Worm (Caenorhabditis elegans): ENCODE results near the gene F47B10.5.

Gene F47B10.5

DNA sequence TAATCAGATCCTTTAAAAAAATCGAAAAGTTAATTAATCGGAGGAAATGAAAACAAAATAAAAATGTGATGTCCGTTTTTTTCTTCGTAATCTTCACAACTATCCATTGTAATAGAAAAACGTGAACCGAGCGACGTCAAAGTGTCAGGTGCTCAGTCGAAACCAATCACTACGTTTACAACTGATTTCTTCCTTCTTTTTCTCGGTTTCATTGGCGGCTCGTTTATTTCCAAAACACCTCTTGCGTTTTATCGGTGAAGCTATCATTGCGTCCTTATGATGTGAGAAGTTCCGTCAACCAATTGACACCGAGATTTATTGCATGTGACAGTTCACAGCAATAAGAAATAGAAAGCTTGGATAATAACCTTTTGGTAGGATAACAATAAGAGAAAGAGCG is 37.1 kb downstream of the F47B10.5 start:
- TF ChIP-seq egl-5 (tag; optimal IDR thresholded peaks at IDR 0.05) (peak; percentile 69), hmg-11 (tag; optimal IDR thresholded peaks at IDR 0.05) (no peak), ceh-82 (tag; optimal IDR thresholded peaks at IDR 0.05) (no peak), lin-39 (tag; optimal IDR thresholded peaks at IDR 0.05) (peak; percentile 48), nhr-25 (tag; optimal IDR thresholded peaks at IDR 0.05) (no peak), nhr-23 (tag; optimal IDR thresholded peaks at IDR 0.05) (no peak), eor-1 (tag; optimal IDR thresholded peaks at IDR 0.05) (no peak), nhr-43 (tag; optimal IDR thresholded peaks at IDR 0.05; ENCODE audit: poor library complexity, severe bottlenecking) (no peak), mdl-1 (tag; optimal IDR thresholded peaks at IDR 0.05) (no peak), fkh-10 (GFP tag; optimal IDR thresholded peaks at IDR 0.05) (no peak), sea-2 (GFP tag; optimal IDR thresholded peaks at IDR 0.05) (no peak), ama-1 (optimal IDR thresholded peaks at IDR 0.05) (no peak), lsy-12 (tag; optimal IDR thresholded peaks at IDR 0.05) (no peak), daf-12 (tag; optimal IDR thresholded peaks at IDR 0.05) (no peak), mml-1 (tag; optimal IDR thresholded peaks at IDR 0.05) (no peak), nhr-28 (tag; optimal IDR thresholded peaks at IDR 0.05) (no peak), ceh-9 (tag; optimal IDR thresholded peaks at IDR 0.05) (no peak), nfya-1 (tag; optimal IDR thresholded peaks at IDR 0.05; ENCODE audit: insufficient read depth) (peak; percentile 83), jun-1 (tag; optimal IDR thresholded peaks at IDR 0.05) (no peak)

DNA sequence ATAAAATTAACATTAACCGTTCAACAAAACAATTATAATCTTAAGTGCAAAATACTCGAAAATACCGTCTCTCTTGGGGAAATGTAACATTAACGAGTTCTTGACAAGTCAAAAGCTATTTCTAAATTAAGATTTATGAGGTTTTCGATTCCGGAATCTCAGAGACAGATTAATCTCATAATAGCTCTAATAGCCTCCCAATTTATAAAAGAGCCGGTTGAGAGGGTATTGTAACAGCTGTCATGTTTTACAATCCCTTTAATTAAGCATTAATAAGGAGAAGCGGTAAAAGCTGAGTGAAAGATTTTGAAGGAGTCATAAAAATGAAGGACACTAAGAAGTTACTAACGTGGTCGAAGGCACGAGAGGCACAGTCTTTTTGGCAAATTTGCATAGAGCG is 38.6 kb downstream of the F47B10.5 start:
- TF ChIP-seq unc-62 (GFP tag; optimal IDR thresholded peaks at IDR 0.05) (no peak), tbx-2 (tag; optimal IDR thresholded peaks at IDR 0.05) (no peak), nhr-25 (tag; optimal IDR thresholded peaks at IDR 0.05) (no peak), ztf-4 (tag; optimal IDR thresholded peaks at IDR 0.05) (no peak), R02D3.7 (tag; optimal IDR thresholded peaks at IDR 0.05) (no peak), ceh-16 (tag; optimal IDR thresholded peaks at IDR 0.05) (no peak), nhr-237 (tag; optimal IDR thresholded peaks at IDR 0.05) (no peak), nhr-76 (tag; optimal IDR thresholded peaks at IDR 0.05) (no peak), snpc-4 (tag; optimal IDR thresholded peaks at IDR 0.05) (no peak), nhr-67 (tag; optimal IDR thresholded peaks at IDR 0.05) (no peak), nhr-77 (tag; optimal IDR thresholded peaks at IDR 0.05) (no peak), jun-1 (tag; optimal IDR thresholded peaks at IDR 0.05) (no peak), nhr-43 (tag; optimal IDR thresholded peaks at IDR 0.05; ENCODE audit: poor library complexity, severe bottlenecking) (no peak), ZK546.5 (tag; optimal IDR thresholded peaks at IDR 0.05) (no peak), lin-39 (tag; optimal IDR thresholded peaks at IDR 0.05) (no peak), zag-1 (tag; optimal IDR thresholded peaks at IDR 0.05) (no peak), lin-15B (tag; optimal IDR thresholded peaks at IDR 0.05) (no peak), pha-4 (tag; optimal IDR thresholded peaks at IDR 0.05) (no peak), ama-1 (optimal IDR thresholded peaks at IDR 0.05) (no peak)

ce11 chrX:10851202-10851601 is 39.2 kb downstream of the F47B10.5 start:
- peak; percentile 28 for TF ChIP-seq elt-2 (tag; optimal IDR thresholded peaks at IDR 0.05)
- no peak for TF ChIP-seq nhr-43 (tag; optimal IDR thresholded peaks at IDR 0.05; ENCODE audit: poor library complexity, severe bottlenecking)
- TF ChIP-seq ztf-4 (tag; optimal IDR thresholded peaks at IDR 0.05) = no peak

ce11 chrX:10846898-10847297 is 43.5 kb downstream of the F47B10.5 start:
- no peak for TF ChIP-seq nhr-23 (tag; optimal IDR thresholded peaks at IDR 0.05)
- no peak for TF ChIP-seq nhr-25 (tag; optimal IDR thresholded peaks at IDR 0.05)
- no peak for TF ChIP-seq nhr-11 (tag; optimal IDR thresholded peaks at IDR 0.05)

DNA sequence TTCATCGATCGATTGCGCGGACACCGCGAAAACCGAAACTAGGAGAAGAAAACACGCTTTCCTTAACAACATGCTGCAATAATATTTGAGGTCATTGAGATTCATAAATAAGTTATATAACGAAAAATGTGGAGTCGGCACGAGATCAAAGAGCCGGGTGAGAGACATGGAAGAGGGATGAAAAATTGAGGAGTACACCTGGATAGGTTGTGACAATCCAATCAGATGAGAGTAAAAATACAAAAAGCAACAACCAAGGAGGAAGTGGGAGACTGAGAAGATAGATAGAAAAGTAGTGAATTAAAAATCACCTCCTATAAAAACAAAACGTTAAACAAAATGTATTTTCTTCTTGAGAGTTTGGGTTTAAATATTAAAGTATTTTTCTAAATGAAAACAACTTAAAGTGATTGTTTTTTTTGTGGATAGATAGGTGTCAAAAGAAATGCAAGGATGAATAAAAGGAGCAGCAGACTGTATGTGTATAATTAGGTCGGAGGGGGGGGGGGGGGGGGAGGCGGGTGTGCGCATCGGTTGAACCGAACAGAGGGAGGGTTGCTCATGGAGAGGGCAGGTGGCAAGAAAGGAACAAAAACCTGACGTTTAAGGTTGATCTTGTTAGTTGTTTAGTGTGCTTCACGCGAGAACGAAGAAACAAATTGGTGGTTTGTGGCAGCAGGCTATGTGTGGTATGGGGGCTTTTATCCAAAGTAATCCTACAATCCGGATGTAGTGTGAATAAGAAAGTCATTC is 45.6 kb downstream of the F47B10.5 start, which contains the start of gene C05A9.2:
TSS of gene C05A9.2 (minus strand) at position 73 of the 753 bp plus-strand sequence.
- no peak for TF ChIP-seq nhr-67 (tag; optimal IDR thresholded peaks at IDR 0.05)
- no peak for TF ChIP-seq ceh-16 (tag; optimal IDR thresholded peaks at IDR 0.05)
- no peak for TF ChIP-seq egl-27 (tag; optimal IDR thresholded peaks at IDR 0.05)
- no peak for TF ChIP-seq tbx-2 (tag; optimal IDR thresholded peaks at IDR 0.05)
- no peak for TF ChIP-seq jun-1 (tag; optimal IDR thresholded peaks at IDR 0.05)
- TF ChIP-seq R02D3.7 (tag; optimal IDR thresholded peaks at IDR 0.05) = no peak
- TF ChIP-seq ceh-9 (tag; optimal IDR thresholded peaks at IDR 0.05) = no peak
